Fruit fly (Drosophila melanogaster): ENCODE data around the gene CG14645.

CG14645 gene

dm6 chr3R:4348197-4348814, 13.4 kb downstream of the CG14645 start (continued):
- TF ChIP-seq schlank (tag; optimal IDR thresholded peaks at IDR 0.05): no peak
- TF ChIP-seq Sry-β (GFP tag; optimal IDR thresholded peaks at IDR 0.05): no peak
- TF ChIP-seq Ets65A (GFP tag): peak; percentile 65
- no peak for TF ChIP-seq mld (GFP tag; IDR thresholded peaks at IDR 0.05; ENCODE audit: partially characterized antibody)
- no peak for TF ChIP-seq p53 (GFP tag; optimal IDR thresholded peaks at IDR 0.05)
- peak; percentile 63 for TF ChIP-seq CG7271 (tag; optimal IDR thresholded peaks at IDR 0.05)
- no peak for TF ChIP-seq CG10565 (GFP tag; optimal IDR thresholded peaks at IDR 0.05)
- no peak for TF ChIP-seq CG6654 (GFP tag; optimal IDR thresholded peaks at IDR 0.05)
- no peak for TF ChIP-seq CG3847 (GFP tag; IDR thresholded peaks at IDR 0.05)
- no peak for TF ChIP-seq Gsc (GFP tag; IDR thresholded peaks at IDR 0.05)
- TF ChIP-seq so (GFP tag; IDR thresholded peaks at IDR 0.05): no peak

- TF ChIP-seq CG1233 (GFP tag; optimal IDR thresholded peaks at IDR 0.05) (no peak), CG18011 (GFP tag; optimal IDR thresholded peaks at IDR 0.05) (peak; percentile 41), CG17829 (tag; optimal IDR thresholded peaks at IDR 0.05) (no peak), CG8478 (optimal IDR thresholded peaks at IDR 0.05) (peak; percentile 8), phol (tag; optimal IDR thresholded peaks at IDR 0.05) (peak; percentile 35), ac (GFP tag; optimal IDR thresholded peaks at IDR 0.05) (peak; percentile 11), Nf-YB (GFP tag; optimal IDR thresholded peaks at IDR 0.05) (peak; percentile 73), Nf-YC (tag; optimal IDR thresholded peaks at IDR 0.05) (peak; percentile 50)
Observed at dm6 chr3R:4350199-4350598, 15.3 kb downstream of the CG14645 start.

- no peak for TF ChIP-seq CG15269 (tag; optimal IDR thresholded peaks at IDR 0.05)
- TF ChIP-seq CG10654 (GFP tag; optimal IDR thresholded peaks at IDR 0.05): no peak
- TF ChIP-seq sd (tag; optimal IDR thresholded peaks at IDR 0.05): no peak
- no peak for TF ChIP-seq NC2α (GFP tag; optimal IDR thresholded peaks at IDR 0.05)
- no peak for TF ChIP-seq CG1602 (GFP tag; optimal IDR thresholded peaks at IDR 0.05)
- no peak for TF ChIP-seq CG12071 (GFP tag; optimal IDR thresholded peaks at IDR 0.05)
- TF ChIP-seq tgo (GFP tag; IDR thresholded peaks at IDR 0.05): no peak
- no peak for TF ChIP-seq slbo (GFP tag; IDR thresholded peaks at IDR 0.05)
- peak; percentile 21 for TF ChIP-seq Deaf1 (tag; optimal IDR thresholded peaks at IDR 0.05)
- TF ChIP-seq CG4360 (GFP tag; IDR thresholded peaks at IDR 0.05): no peak
- no peak for TF ChIP-seq Sox100B (GFP tag; optimal IDR thresholded peaks at IDR 0.05)
- TF ChIP-seq chn (GFP tag; optimal IDR thresholded peaks at IDR 0.05): no peak
- TF ChIP-seq CG3847 (GFP tag; IDR thresholded peaks at IDR 0.05): no peak
- TF ChIP-seq seq (GFP tag; IDR thresholded peaks at IDR 0.05): peak; percentile 62; the same call in 1 of the 2 replicates
- no peak for TF ChIP-seq Fer1 (GFP tag; optimal IDR thresholded peaks at IDR 0.05)
- no peak for TF ChIP-seq CG7963 (GFP tag; IDR thresholded peaks at IDR 0.05; ENCODE audit: partially characterized antibody)
- TF ChIP-seq sens (GFP tag): no peak
- no peak for TF ChIP-seq C15 (GFP tag; IDR thresholded peaks at IDR 0.05)
- TF ChIP-seq CG7786 (GFP tag; optimal IDR thresholded peaks at IDR 0.05): no peak
- TF ChIP-seq CG16813 (GFP tag; IDR thresholded peaks at IDR 0.05; ENCODE audit: partially characterized antibody): no peak
- no peak for TF ChIP-seq rib (GFP tag; IDR thresholded peaks at IDR 0.05)
- TF ChIP-seq onecut (GFP tag; IDR thresholded peaks at IDR 0.05): no peak
- TF ChIP-seq CG8924 (tag; optimal IDR thresholded peaks at IDR 0.05): no peak
- TF ChIP-seq tio (GFP tag; optimal IDR thresholded peaks at IDR 0.05): no peak
- TF ChIP-seq disco-r (GFP tag; optimal IDR thresholded peaks at IDR 0.05): no peak
- TF ChIP-seq CG30020 (tag; optimal IDR thresholded peaks at IDR 0.05): no peak
- TF ChIP-seq CG12219 (GFP tag; optimal IDR thresholded peaks at IDR 0.05): no peak
- no peak for TF ChIP-seq caup (GFP tag; optimal IDR thresholded peaks at IDR 0.05; ENCODE audit: severe bottlenecking)
- no peak for TF ChIP-seq run (tag; optimal IDR thresholded peaks at IDR 0.05)
- TF ChIP-seq Nf-YC (tag; optimal IDR thresholded peaks at IDR 0.05): peak; percentile 65
- TF ChIP-seq CG11696 (GFP tag; IDR thresholded peaks at IDR 0.05): no peak
- peak; percentile 56 for TF ChIP-seq Nf-YB (GFP tag; optimal IDR thresholded peaks at IDR 0.05)
Observed at dm6 chr3R:4353569-4353968, 18.7 kb downstream of the CG14645 start.

All from whole organism, embryonic.